Worm (Caenorhabditis elegans): ENCODE data around the gene bath-1.
"Not testable (repeated sequence)": the region's sequence is repeated elsewhere in the genome, so short reads cannot be mapped to it uniquely, and the experiment has no call there.

- TF ChIP-seq pat-9 (tag; optimal IDR thresholded peaks at IDR 0.05); eyg-1 (tag; optimal IDR thresholded peaks at IDR 0.05); unc-55 (GFP tag; optimal IDR thresholded peaks at IDR 0.05): not testable (repeated sequence)
Observed at ce11 chrII:2046556-2046955, 17.9 kb upstream of the bath-1 start, which contains the start of gene math-1.

All from whole organism, late embryonic.